Fruit fly (Drosophila melanogaster) ovary, adult (tissue): ENCODE data around the gene dwg.

ENCODE experiments used
- CG17801 ChIP-seq: fragments of 200-800 bp; optimal IDR thresholded peaks from 2 replicates; lab custom pipeline; 2019; ENCODE audit warnings: missing biosample characterization, mild to moderate bottlenecking, missing genetic modification characterization, moderate library complexity; ENCODE audit not compliant: partially characterized antibody

The dwg gene

DNA sequence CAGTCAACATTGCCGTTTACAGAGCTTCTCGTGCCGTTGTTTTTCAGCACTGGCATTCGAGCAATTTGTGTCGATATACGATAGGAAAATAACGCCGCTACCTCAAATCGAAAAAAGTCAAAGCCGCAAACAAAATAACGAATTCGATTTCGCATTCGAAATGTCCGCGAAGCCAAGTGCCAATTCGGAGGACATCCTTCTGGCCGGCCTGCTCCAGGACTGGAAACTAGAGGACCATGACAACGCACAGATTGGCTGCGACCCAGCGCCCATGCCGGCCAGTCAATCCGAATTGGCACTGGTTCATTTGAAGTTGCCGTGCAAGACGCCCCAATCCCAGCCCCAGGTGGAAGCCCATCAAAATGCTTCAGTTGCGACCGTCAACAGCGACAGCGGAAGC, 12.8 kb upstream of the dwg start:
- TF ChIP-seq CG17801 (GFP tag; lab: Kevin White, UChicago), result peak; percentile 65

DNA sequence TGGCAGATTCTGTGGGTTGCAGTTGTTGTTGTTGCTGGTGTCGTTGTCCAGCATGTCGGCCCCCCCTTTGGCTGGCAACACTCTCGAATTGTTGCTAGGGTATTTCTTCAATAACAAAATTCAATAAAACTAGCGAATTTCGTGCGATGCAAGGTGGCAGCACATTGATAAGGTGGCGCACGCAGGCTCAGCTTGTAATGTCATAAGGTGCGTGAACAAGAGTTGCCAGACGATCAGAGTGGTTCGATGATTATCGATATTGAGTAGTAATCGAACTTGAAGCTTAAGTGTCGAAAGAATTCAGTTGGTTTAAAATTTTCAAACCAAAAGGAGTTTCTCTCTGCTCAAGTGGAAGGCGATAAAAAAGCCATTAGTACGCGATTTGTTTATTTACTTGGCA, 7.4 kb upstream of the dwg start, which contains the start of gene CG2701:
Gene CG2701 (minus strand): TSS at position 206 of the 400 bp plus-strand sequence.
- TF ChIP-seq CG17801 (GFP tag; lab: Kevin White, UChicago), result peak; percentile 38

DNA sequence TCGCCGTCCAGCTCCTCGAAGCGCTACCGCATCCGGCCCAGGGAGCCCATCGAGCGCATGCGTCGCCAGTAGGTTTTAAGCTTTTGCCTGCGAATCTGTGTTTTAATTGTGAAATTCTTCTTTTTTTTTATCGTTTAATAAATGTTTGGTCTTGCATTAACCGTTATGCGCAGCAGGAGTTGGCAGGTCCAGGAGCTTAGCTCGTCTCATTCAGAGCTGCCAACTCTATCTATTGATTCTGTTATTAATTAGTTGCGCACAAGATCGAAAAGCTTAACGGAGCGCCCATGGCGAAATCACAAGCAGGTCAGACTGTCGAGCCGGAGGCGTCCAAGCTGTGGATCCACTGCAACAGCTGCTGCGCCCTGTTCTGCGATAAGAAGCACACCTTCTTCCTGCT, 1.1 kb upstream of the dwg start, which contains the start of gene vilya:
Gene vilya (plus strand): TSS at position 259 of the 400 bp plus-strand sequence.
- no peak for TF ChIP-seq CG17801 (GFP tag; lab: Kevin White, UChicago)

DNA sequence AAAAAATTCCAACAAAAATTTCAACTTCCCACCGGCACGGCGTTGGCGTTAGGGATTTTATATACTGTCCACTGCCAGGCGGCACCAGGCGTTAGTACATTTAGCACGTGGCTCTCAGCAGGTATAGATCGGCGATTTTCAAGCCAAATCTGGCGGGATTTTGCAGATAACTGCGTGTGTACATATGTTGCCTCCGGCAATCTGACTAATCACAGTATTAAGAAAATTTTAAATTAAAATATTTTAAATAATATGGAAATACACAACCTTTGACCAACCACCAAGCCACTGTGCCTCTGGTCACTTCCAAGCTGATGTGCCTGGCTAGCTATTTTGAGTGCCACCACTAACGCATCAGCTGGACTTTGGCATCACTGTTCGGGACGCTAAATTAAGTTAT, 4.6 kb downstream of the dwg start, which contains the start of the genes ttm50 and CG2712:
Gene ttm50 (minus strand): TSS at position 64 of the 400 bp plus-strand sequence.
Gene CG2712 (plus strand): TSS at position 343 of the 400 bp plus-strand sequence.
- TF ChIP-seq CG17801 (GFP tag; lab: Kevin White, UChicago), result peak; percentile 60

- TF ChIP-seq CG17801 (GFP tag; lab: Kevin White, UChicago), result no peak
These were observed 11.2 kb downstream of the dwg start, which contains the start of gene crm for dm6 chrX:2738663-2739062. crm (minus strand) TSS chrX:2738773.

dm6 chrX:2740084-2740483, 12.6 kb downstream of the dwg start, which contains the start of gene kirre:
kirre (plus strand) TSS chrX:2740384.
- no peak for TF ChIP-seq CG17801 (GFP tag; lab: Kevin White, UChicago)

dm6 chrX:2742067-2742466, 14.6 kb downstream of the dwg start:
- TF ChIP-seq CG17801 (GFP tag; lab: Kevin White, UChicago), result peak; percentile 86

DNA sequence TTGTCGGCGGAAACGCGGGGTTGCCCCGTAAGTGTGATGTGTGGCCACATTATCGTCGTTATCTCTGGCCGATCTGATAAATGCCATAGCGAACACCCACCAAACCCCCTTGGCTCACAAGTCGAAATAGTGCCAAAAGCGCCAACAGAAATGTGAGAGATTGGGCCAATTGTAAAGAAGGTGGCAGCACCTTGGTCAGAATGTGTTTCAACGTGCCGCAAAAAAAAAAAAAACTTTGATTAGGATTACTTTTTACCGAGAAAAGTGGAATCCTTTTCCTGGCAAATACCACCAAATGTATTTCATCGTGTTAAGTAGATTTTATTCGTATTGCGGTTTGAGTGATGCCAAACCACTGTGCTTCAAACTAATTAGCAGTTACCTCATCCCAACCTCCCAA, 15.5 kb downstream of the dwg start:
- peak; percentile 24 for TF ChIP-seq CG17801 (GFP tag; lab: Kevin White, UChicago)

- no peak for TF ChIP-seq CG17801 (GFP tag; lab: Kevin White, UChicago)
These were observed 16.1 kb downstream of the dwg start for dm6 chrX:2743601-2744000.

DNA sequence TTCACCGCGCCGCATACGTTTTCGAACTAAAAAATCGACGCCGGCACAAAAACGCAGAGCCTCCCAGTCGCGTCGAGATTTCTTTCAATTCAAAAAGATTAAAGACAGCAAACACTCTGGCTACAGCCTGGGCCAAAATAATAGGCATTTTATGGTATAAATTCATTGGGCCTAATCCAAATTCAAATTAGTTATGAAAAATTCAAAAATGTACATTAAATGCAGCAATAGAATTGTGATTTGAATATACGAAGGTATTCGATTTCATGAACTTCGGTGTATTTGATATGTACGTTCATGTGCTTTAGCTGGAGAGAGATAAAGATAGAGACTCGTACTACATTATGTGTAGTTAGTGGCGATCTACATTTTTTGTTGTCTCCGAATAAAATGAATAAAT, 16.5 kb downstream of the dwg start, which contains the start of gene Syx4:
Gene Syx4 (minus strand): TSS at position 35 of the 400 bp plus-strand sequence.
- TF ChIP-seq CG17801 (GFP tag; lab: Kevin White, UChicago), result peak; percentile 73

DNA sequence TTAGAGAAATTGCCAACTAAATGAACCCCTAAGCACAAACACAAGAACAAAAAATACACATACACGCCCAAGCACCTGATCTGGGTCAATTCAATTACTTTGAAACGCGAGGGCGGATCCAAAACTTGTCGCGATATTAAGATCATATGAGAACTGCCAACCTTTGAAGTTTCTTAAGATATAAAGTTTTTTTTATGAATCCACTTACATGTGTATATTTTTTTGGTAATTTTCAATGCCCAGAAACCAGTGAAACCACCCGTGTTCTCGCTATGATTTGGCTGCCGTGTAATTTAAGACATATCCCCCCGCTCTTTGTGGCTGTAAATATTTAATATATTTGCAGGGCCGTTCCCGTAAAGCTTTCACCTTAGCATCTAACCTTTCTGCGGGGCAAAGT, 22.2 kb downstream of the dwg start:
- TF ChIP-seq CG17801 (GFP tag; lab: Kevin White, UChicago), result no peak

DNA sequence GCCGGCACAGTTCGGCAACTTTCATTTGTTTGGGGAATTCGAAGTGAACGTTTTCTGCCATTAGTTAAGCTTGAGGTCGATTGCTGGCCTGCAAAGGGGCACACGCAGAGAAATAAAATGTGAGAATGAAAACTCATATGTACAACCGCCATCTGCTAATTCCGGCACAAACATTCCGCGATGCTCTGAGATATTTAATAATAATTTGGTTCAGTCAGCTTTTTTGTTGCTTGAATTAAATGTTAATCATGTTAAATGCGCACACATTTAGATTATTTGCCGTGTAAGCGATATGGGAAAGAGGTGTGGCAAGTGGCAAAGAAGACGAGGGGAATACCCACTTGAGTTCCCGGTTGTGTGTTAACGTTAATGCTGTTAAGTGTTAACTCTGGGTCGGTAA, 29.9 kb downstream of the dwg start:
- no peak for TF ChIP-seq CG17801 (GFP tag; lab: Kevin White, UChicago)

dm6 chrX:2761198-2761597, 33.7 kb downstream of the dwg start:
- TF ChIP-seq CG17801 (GFP tag; lab: Kevin White, UChicago), result no peak

- no peak for TF ChIP-seq CG17801 (GFP tag; lab: Kevin White, UChicago)
These were observed 37.9 kb downstream of the dwg start for dm6 chrX:2765440-2765839.
